6 fruit fly cellular contexts compared by ENCODE assay signal in the genomic region with DNA sequence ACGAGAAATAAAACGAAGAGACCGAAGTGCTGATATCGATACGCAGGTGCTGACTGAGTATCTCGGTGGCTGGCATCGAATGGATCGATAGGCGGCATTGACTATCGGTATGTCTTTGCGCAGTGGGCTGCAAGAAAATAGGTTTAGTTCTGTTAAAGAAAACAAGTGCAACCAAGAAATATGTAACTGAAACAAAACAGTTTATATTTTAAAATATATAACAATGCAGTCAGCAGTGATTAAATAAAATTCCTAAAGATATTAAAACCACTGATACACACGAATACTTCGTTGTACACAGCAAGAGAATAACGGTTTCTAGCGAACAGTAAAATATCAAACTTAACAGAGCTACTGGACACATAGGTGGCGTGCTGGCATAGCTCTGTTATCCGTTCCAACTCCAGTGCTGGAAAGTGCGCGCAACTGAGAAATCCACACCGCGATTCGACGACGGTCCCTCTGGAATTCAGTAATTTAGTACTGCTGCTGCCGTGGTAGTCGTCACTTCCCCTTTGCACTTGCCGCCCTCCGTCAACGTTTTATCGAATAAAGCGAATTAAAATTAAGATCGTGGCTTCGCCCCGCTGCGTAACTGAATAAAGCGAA.
A peak's percentile ranks its signal among the peaks of the same experiment; 100 is the strongest.
TF ChIP-seq lines count a peak whose summit lies in the region.

Gene Pez (minus strand): TSS at position 305 of the 609 bp plus-strand sequence.
Gene Cpr (plus strand): TSS at position 470 of the 609 bp plus-strand sequence.

- peak; percentile 94 to 98 for TF ChIP-seq CTCF in S2 (optimal IDR thresholded peaks at IDR 0.05; lab: Kevin White, UChicago)
- TF ChIP-seq CTCF in whole organism, embryonic (GFP tag; optimal IDR thresholded peaks at IDR 0.05; lab: Kevin White, UChicago) = peak; percentile 96

TF ChIP-seq in whole organism, adult, 20 proteins besides CTCF, POLR2A, EP300 and RAD21:
- TF ChIP-seq CG5204 (GFP tag; optimal IDR thresholded peaks at IDR 0.05; lab: Kevin White, UChicago) (peak; percentile 52), Mnt (GFP tag; optimal IDR thresholded peaks at IDR 0.05; lab: Kevin White, UChicago) (peak; percentile 33), CG1620 (GFP tag; optimal IDR thresholded peaks at IDR 0.05; lab: Kevin White, UChicago) (peak; percentile 68), Hr96 (GFP tag; optimal IDR thresholded peaks at IDR 0.05; lab: Kevin White, UChicago) (peak; percentile 34), pad (GFP tag; optimal IDR thresholded peaks at IDR 0.05; lab: Kevin White, UChicago) (peak; percentile 69), toe (GFP tag; optimal IDR thresholded peaks at IDR 0.05; lab: Kevin White, UChicago) (peak; percentile 43), cic (GFP tag; optimal IDR thresholded peaks at IDR 0.05; lab: Kevin White, UChicago) (peak; percentile 2), cnc (optimal IDR thresholded peaks at IDR 0.05; lab: Kevin White, UChicago) (no peak), CG11617 (GFP tag; optimal IDR thresholded peaks at IDR 0.05; lab: Kevin White, UChicago) (no peak), bab1 (GFP tag; optimal IDR thresholded peaks at IDR 0.05; lab: Kevin White, UChicago) (no peak), CG14711 (tag; optimal IDR thresholded peaks at IDR 0.05; lab: Kevin White, UChicago) (peak; percentile 35), CG7101 (tag; optimal IDR thresholded peaks at IDR 0.05; lab: Kevin White, UChicago) (peak; percentile 58), ovo (GFP tag; optimal IDR thresholded peaks at IDR 0.05; lab: Kevin White, UChicago) (peak; percentile 80), Crg-1 (GFP tag; optimal IDR thresholded peaks at IDR 0.05; lab: Kevin White, UChicago) (peak; percentile 30), CG12768 (GFP tag; optimal IDR thresholded peaks at IDR 0.05; lab: Kevin White, UChicago) (no peak)

TF ChIP-seq in whole organism, embryonic, 481 proteins besides CTCF, POLR2A, EP300 and RAD21 (continues in another document):
- TF ChIP-seq lmd (GFP tag; IDR thresholded peaks at IDR 0.05; lab: Robert Waterston, UW) (peak; percentile 6; the same call in 1 of the 2 replicates), Xrp1 (GFP tag; IDR thresholded peaks at IDR 0.05; lab: Robert Waterston, UW) (no peak), Jarid2 (GFP tag; optimal IDR thresholded peaks at IDR 0.05; lab: Kevin White, UChicago) (peak; percentile 79), Trl (optimal IDR thresholded peaks at IDR 0.05; lab: Kevin White, UChicago) (no peak), Trl (GFP tag; optimal IDR thresholded peaks at IDR 0.05; lab: Kevin White, UChicago) (peak; percentile 26), jing (GFP tag; optimal IDR thresholded peaks at IDR 0.05; lab: Kevin White, UChicago) (no peak), Ptx1 (GFP tag; IDR thresholded peaks at IDR 0.05; lab: Robert Waterston, UW) (peak; percentile 38; the same call in 1 of the 2 replicates), CG8290 (GFP tag; optimal IDR thresholded peaks at IDR 0.05; lab: Kevin White, UChicago) (peak; percentile 48), CG8290 (tag; optimal IDR thresholded peaks at IDR 0.05; lab: Kevin White, UChicago) (peak; percentile 28 to 90), Med (GFP tag; lab: Kevin White, UChicago) (peak; percentile 97), stwl (tag; optimal IDR thresholded peaks at IDR 0.05; lab: Kevin White, UChicago) (peak; percentile 59), bcd (GFP tag; optimal IDR thresholded peaks at IDR 0.05; lab: Kevin White, UChicago) (peak; percentile 56), Ada2b (GFP tag; IDR thresholded peaks at IDR 0.05; lab: Robert Waterston, UW) (0 out of 2 replicates have a peak, but pooled peaks have one; percentile 28), Dll (GFP tag; IDR thresholded peaks at IDR 0.05; lab: Robert Waterston, UW; ENCODE audit: partially characterized antibody) (peak; percentile 88), fu2 (GFP tag; optimal IDR thresholded peaks at IDR 0.05; lab: Kevin White, UChicago) (peak; percentile 15), mirr (GFP tag; optimal IDR thresholded peaks at IDR 0.05; lab: Kevin White, UChicago) (peak; percentile 50)

TF ChIP-seq in whole organism, prepupa, 60 proteins besides CTCF, POLR2A, EP300 and RAD21 (continues in another document):
- TF ChIP-seq cyc (GFP tag; optimal IDR thresholded peaks at IDR 0.05; lab: Kevin White, UChicago) (peak; percentile 21), pdm3 (GFP tag; optimal IDR thresholded peaks at IDR 0.05; lab: Kevin White, UChicago) (no peak), dac (GFP tag; optimal IDR thresholded peaks at IDR 0.05; lab: Kevin White, UChicago) (no peak), CG32006 (GFP tag; optimal IDR thresholded peaks at IDR 0.05; lab: Kevin White, UChicago) (no peak), vri (GFP tag; optimal IDR thresholded peaks at IDR 0.05; lab: Kevin White, UChicago) (peak; percentile 33), salr (GFP tag; optimal IDR thresholded peaks at IDR 0.05; lab: Kevin White, UChicago) (no peak), CG6163 (GFP tag; IDR thresholded peaks at IDR 0.05; lab: Robert Waterston, UW) (peak; percentile 47), Sox14 (GFP tag; optimal IDR thresholded peaks at IDR 0.05; lab: Kevin White, UChicago) (peak; percentile 28), CG8319 (GFP tag; optimal IDR thresholded peaks at IDR 0.05; lab: Kevin White, UChicago) (no peak), CG34406 (GFP tag; optimal IDR thresholded peaks at IDR 0.05; lab: Kevin White, UChicago) (no peak), esn (GFP tag; optimal IDR thresholded peaks at IDR 0.05; lab: Kevin White, UChicago) (peak; percentile 25), Eip78C (GFP tag; lab: Kevin White, UChicago) (peak; percentile 47), CG31627 (GFP tag; optimal IDR thresholded peaks at IDR 0.05; lab: Kevin White, UChicago) (peak; percentile 26), Lpt (GFP tag; optimal IDR thresholded peaks at IDR 0.05; lab: Kevin White, UChicago) (no peak), lz (GFP tag; optimal IDR thresholded peaks at IDR 0.05; lab: Kevin White, UChicago) (peak; percentile 24), CG15336 (GFP tag; IDR thresholded peaks at IDR 0.05; lab: Robert Waterston, UW) (0 out of 2 replicates have a peak, but pooled peaks have one; percentile 6), eg (GFP tag; IDR thresholded peaks at IDR 0.05; lab: Robert Waterston, UW) (peak; percentile 56; the same call in 1 of the 3 replicates), Smox (GFP tag; optimal IDR thresholded peaks at IDR 0.05; lab: Kevin White, UChicago) (no peak)

TF ChIP-seq in whole organism, pupa, 21 proteins besides CTCF, POLR2A, EP300 and RAD21:
- TF ChIP-seq CG4496 (GFP tag; IDR thresholded peaks at IDR 0.05; lab: Robert Waterston, UW) (peak; percentile 67; the same call in 2 of the 3 replicates), CG14655 (GFP tag; optimal IDR thresholded peaks at IDR 0.05; lab: Kevin White, UChicago) (no peak), CG15710 (tag; optimal IDR thresholded peaks at IDR 0.05; lab: Kevin White, UChicago) (no peak), Snoo (tag; optimal IDR thresholded peaks at IDR 0.05; lab: Kevin White, UChicago) (peak; percentile 22)

TF ChIP-seq in whole organism, wandering third instar larva, 38 proteins besides CTCF, POLR2A, EP300 and RAD21 (continues in another document):
- TF ChIP-seq Dif (GFP tag; optimal IDR thresholded peaks at IDR 0.05; lab: Kevin White, UChicago; ENCODE audit: partially characterized antibody) (no peak), CrebA (GFP tag; optimal IDR thresholded peaks at IDR 0.05; lab: Kevin White, UChicago; ENCODE audit: borderline replicate concordance) (no peak), jim (GFP tag; optimal IDR thresholded peaks at IDR 0.05; lab: Kevin White, UChicago) (no peak), Dfd (GFP tag; optimal IDR thresholded peaks at IDR 0.05; lab: Kevin White, UChicago) (no peak), HLH106 (tag; optimal IDR thresholded peaks at IDR 0.05; lab: Kevin White, UChicago) (no peak), dl (GFP tag; optimal IDR thresholded peaks at IDR 0.05; lab: Kevin White, UChicago; ENCODE audit: insufficient read depth in 1 of 2, partially characterized antibody in 2 of 2) (no peak), br (GFP tag; optimal IDR thresholded peaks at IDR 0.05; lab: Kevin White, UChicago) (peak; percentile 44), Hnf4 (GFP tag; optimal IDR thresholded peaks at IDR 0.05; lab: Kevin White, UChicago) (no peak), Abd-B (GFP tag; optimal IDR thresholded peaks at IDR 0.05; lab: Kevin White, UChicago) (no peak), dsf (GFP tag; optimal IDR thresholded peaks at IDR 0.05; lab: Kevin White, UChicago; ENCODE audit: borderline replicate concordance) (no peak), CG32264 (GFP tag; optimal IDR thresholded peaks at IDR 0.05; lab: Kevin White, UChicago) (no peak), tai (GFP tag; optimal IDR thresholded peaks at IDR 0.05; lab: Kevin White, UChicago) (no peak), lola (GFP tag; optimal IDR thresholded peaks at IDR 0.05; lab: Kevin White, UChicago) (no peak), Hr83 (GFP tag; optimal IDR thresholded peaks at IDR 0.05; lab: Kevin White, UChicago; ENCODE audit: poor library complexity, severe bottlenecking) (peak; percentile 46), GATAd (GFP tag; optimal IDR thresholded peaks at IDR 0.05; lab: Kevin White, UChicago) (no peak), ey (GFP tag; optimal IDR thresholded peaks at IDR 0.05; lab: Kevin White, UChicago) (peak; percentile 17), usp (GFP tag; optimal IDR thresholded peaks at IDR 0.05; lab: Kevin White, UChicago) (no peak), foxo (GFP tag; optimal IDR thresholded peaks at IDR 0.05; lab: Kevin White, UChicago) (no peak), rgr (GFP tag; optimal IDR thresholded peaks at IDR 0.05; lab: Kevin White, UChicago) (no peak), Hr78 (GFP tag; optimal IDR thresholded peaks at IDR 0.05; lab: Kevin White, UChicago) (no peak), Myc (optimal IDR thresholded peaks at IDR 0.05; lab: Kevin White, UChicago) (no peak), Jra (GFP tag; optimal IDR thresholded peaks at IDR 0.05; lab: Kevin White, UChicago) (no peak), fru (GFP tag; optimal IDR thresholded peaks at IDR 0.05; lab: Kevin White, UChicago) (peak; percentile 85), N (GFP tag; optimal IDR thresholded peaks at IDR 0.05; lab: Kevin White, UChicago) (no peak), psq (GFP tag; optimal IDR thresholded peaks at IDR 0.05; lab: Kevin White, UChicago) (no peak), Vsx2 (GFP tag; optimal IDR thresholded peaks at IDR 0.05; lab: Kevin White, UChicago; ENCODE audit: partially characterized antibody) (no peak), woc (GFP tag; optimal IDR thresholded peaks at IDR 0.05; lab: Kevin White, UChicago) (no peak), Rel (GFP tag; optimal IDR thresholded peaks at IDR 0.05; lab: Kevin White, UChicago) (no peak), Rel (tag; optimal IDR thresholded peaks at IDR 0.05; lab: Kevin White, UChicago) (peak; percentile 26), Mio (GFP tag; optimal IDR thresholded peaks at IDR 0.05; lab: Kevin White, UChicago) (no peak), pan (optimal IDR thresholded peaks at IDR 0.05; lab: Kevin White, UChicago) (no peak), sv (GFP tag; optimal IDR thresholded peaks at IDR 0.05; lab: Kevin White, UChicago) (peak; percentile 21), CG9705 (GFP tag; optimal IDR thresholded peaks at IDR 0.05; lab: Kevin White, UChicago) (no peak), sage (GFP tag; optimal IDR thresholded peaks at IDR 0.05; lab: Kevin White, UChicago) (peak; percentile 16)
